Worm (Caenorhabditis elegans): ENCODE measurements around the gene Y43F8B.11.

DNA sequence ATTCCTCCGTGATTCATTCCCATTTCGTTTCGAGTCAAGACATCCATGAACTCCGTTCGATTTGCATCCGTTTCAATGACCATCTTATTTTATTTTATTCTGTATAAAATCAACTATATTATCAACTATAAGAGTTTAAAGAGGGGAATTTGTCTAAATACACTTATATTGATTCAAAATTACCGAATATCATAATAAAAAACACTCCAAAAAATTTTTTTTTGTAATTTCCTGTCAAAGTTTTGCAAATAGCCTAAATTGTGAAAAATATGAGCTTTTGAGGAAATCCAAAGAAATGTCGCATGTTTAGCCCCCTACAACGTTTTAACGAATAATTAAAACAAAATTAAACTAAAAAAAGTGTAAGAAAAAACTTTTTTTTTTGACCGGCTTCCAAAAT lies 8.5 kb upstream of the Y43F8B.11 start, which contains the start of gene Y43F8B.15:
- TF ChIP-seq nhr-77 (tag; optimal IDR thresholded peaks at IDR 0.05) = no peak
- no peak for TF ChIP-seq nhr-237 (tag; optimal IDR thresholded peaks at IDR 0.05)
- no peak for TF ChIP-seq nhr-10 (tag; optimal IDR thresholded peaks at IDR 0.05)
